Worm (Caenorhabditis elegans): ENCODE data around the gene F40G9.5.

DNA sequence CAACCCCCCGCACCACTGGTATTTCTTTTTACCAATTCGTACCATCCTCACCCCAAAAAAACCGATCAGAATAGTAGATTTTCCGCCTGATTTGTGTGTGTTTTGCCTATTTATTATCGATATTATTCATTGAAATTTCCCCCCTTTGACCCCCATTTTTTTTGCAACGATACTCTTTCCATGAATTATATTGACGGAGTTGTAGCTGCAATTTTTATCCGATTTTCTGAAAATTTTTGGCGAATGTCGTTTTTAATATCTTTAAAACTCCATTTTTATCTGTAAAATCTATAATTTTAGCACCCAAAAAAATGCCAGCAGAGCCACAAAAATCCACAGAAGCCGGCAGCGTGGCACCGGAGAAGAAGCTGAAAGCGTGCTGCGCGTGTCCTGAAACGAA is 9.6 kb downstream of the F40G9.5 start, which contains the start of gene cox-17:
- TF ChIP-seq cog-1 (tag; optimal IDR thresholded peaks at IDR 0.05) (no peak), ztf-29 (GFP tag; IDR thresholded peaks at IDR 0.05) (no peak), flt-1 (GFP tag; IDR thresholded peaks at IDR 0.05) (no peak), tab-1 (GFP tag; IDR thresholded peaks at IDR 0.05) (no peak), med-1 (GFP tag; optimal IDR thresholded peaks at IDR 0.05; ENCODE audit: insufficient read depth) (no peak), klf-2 (GFP tag; conservative IDR thresholded peaks at IDR 0.05) (no peak), ref-1 (GFP tag; conservative IDR thresholded peaks at IDR 0.05) (no peak)

Measured in whole organism, midembryonic.